Worm (Caenorhabditis elegans) whole organism, L3 larva: ENCODE measurements around the gene C34D10.1.
A peak's percentile ranks its signal among the peaks of the same experiment; 100 is the strongest.

Experiments
- aly-2 ChIP-seq: fragments of 150-350 bp; optimal IDR thresholded peaks from 2 replicates; lab custom pipeline; 2014; ENCODE audit warnings: missing biosample characterization, missing genetic modification characterization
- daf-12 ChIP-seq: fragments of 150-350 bp; optimal IDR thresholded peaks from 2 replicates; lab custom pipeline; 2014; ENCODE audit warnings: missing biosample characterization, missing genetic modification reagents, missing genetic modification characterization
- elt-3 ChIP-seq, 3 experiments: fragments of 150-350 bp in 1 of 3; sonication (generic microtip) in 2 of 3; optimal IDR thresholded peaks; 2 replicates in 2 of 3; 4 replicates in 1 of 3; lab custom pipeline; 2014 to 2017; ENCODE audit warnings: missing biosample characterization in 3 of 3, missing genetic modification characterization in 3 of 3
- fkh-2 ChIP-seq: fragments of 150-350 bp; optimal IDR thresholded peaks from 2 replicates; lab custom pipeline; 2014; ENCODE audit warnings: missing biosample characterization, missing genetic modification reagents, missing genetic modification characterization
- fos-1 ChIP-seq: fragments of 150-350 bp; optimal IDR thresholded peaks from 2 replicates; lab custom pipeline; 2014; ENCODE audit warnings: missing biosample characterization, missing genetic modification characterization
- jun-1 ChIP-seq: fragments of 150-350 bp; optimal IDR thresholded peaks from 2 replicates; lab custom pipeline; 2014; ENCODE audit warnings: missing biosample characterization, missing genetic modification reagents, missing genetic modification characterization
- lin-15B ChIP-seq: fragments of 150-350 bp; optimal IDR thresholded peaks from 2 replicates; lab custom pipeline; 2014; ENCODE audit warnings: missing biosample characterization, missing genetic modification characterization
- mdl-1 ChIP-seq: fragments of 150-350 bp; optimal IDR thresholded peaks from 2 replicates; lab custom pipeline; 2014; ENCODE audit warnings: missing biosample characterization, missing genetic modification characterization
- mml-1 ChIP-seq: fragments of 150-350 bp; sonication (generic microtip); optimal IDR thresholded peaks from 3 replicates; lab custom pipeline; 2014; ENCODE audit warnings: missing biosample characterization, missing genetic modification characterization
- nhr-23 ChIP-seq: fragments of 150-350 bp; optimal IDR thresholded peaks from 2 replicates; lab custom pipeline; 2014; ENCODE audit warnings: missing biosample characterization, missing genetic modification reagents, missing genetic modification characterization
- nhr-237 ChIP-seq: fragments of 150-350 bp; optimal IDR thresholded peaks from 2 replicates; lab custom pipeline; 2014; ENCODE audit warnings: missing biosample characterization, missing genetic modification characterization
- nhr-28 ChIP-seq: fragments of 150-350 bp; optimal IDR thresholded peaks from 2 replicates; lab custom pipeline; 2014; ENCODE audit warnings: missing biosample characterization, missing genetic modification characterization
- pha-4 ChIP-seq: fragments of 150-350 bp; optimal IDR thresholded peaks from 2 replicates; lab custom pipeline; 2014; ENCODE audit warnings: missing biosample characterization, missing genetic modification reagents, missing genetic modification characterization

ce11 chrX:7997968-7998367 is 31.3 kb upstream of the C34D10.1 start, which contains the start of gene sdpn-1:
- TF ChIP-seq pha-4 (peak; percentile 72), nhr-28 (tag; lab: Kevin White, UChicago) (no peak), nhr-237 (tag; lab: Kevin White, UChicago) (no peak), aly-2 (no peak), fos-1 (tag; lab: Kevin White, UChicago) (no peak), mml-1 (tag; lab: Kevin White, UChicago) (no peak), fkh-2 (tag; lab: Kevin White, UChicago) (no peak), lin-15B (tag; lab: Kevin White, UChicago) (no peak), jun-1 (tag; lab: Kevin White, UChicago) (no peak), elt-3 (tag; optimal IDR thresholded peaks at IDR 0.05; lab: Kevin White, UChicago) (no peak), nhr-23 (tag; lab: Kevin White, UChicago) (no peak), daf-12 (tag; lab: Kevin White, UChicago) (no peak), mdl-1 (tag; lab: Kevin White, UChicago) (no peak)
